Worm (Caenorhabditis elegans) whole organism, mixed stage, embryonic: ENCODE results near the gene F18A1.7.

Experiments used
- blmp-1 ChIP-seq: fragments of 150-350 bp; optimal IDR thresholded peaks from 2 replicates; lab custom pipeline; 2014; ENCODE audit warnings: missing biosample characterization, missing genetic modification characterization
- ceh-39 ChIP-seq: fragments of 150-350 bp; optimal IDR thresholded peaks from 2 replicates; lab custom pipeline; 2014; ENCODE audit warnings: missing biosample characterization, missing genetic modification characterization
- elt-1 ChIP-seq: sonication (generic microtip); optimal IDR thresholded peaks from 2 replicates; lab custom pipeline; 2017; ENCODE audit warnings: missing genetic modification characterization, mild to moderate bottlenecking, missing compliant biosample characterization, antibody characterized with exemption, moderate library complexity, borderline replicate concordance; ENCODE audit not compliant: insufficient read depth
- elt-3 ChIP-seq: fragments of 150-350 bp; optimal IDR thresholded peaks from 2 replicates; lab custom pipeline; 2014; ENCODE audit warnings: missing biosample characterization, missing genetic modification characterization
- nhr-12 ChIP-seq: fragments of 150-350 bp; optimal IDR thresholded peaks from 2 replicates; lab custom pipeline; 2014; ENCODE audit warnings: missing biosample characterization, missing genetic modification characterization
- nhr-237 ChIP-seq: fragments of 150-350 bp; optimal IDR thresholded peaks from 2 replicates; lab custom pipeline; 2014; ENCODE audit warnings: missing biosample characterization, missing genetic modification characterization
- snpc-4 ChIP-seq: fragments of 150-350 bp; optimal IDR thresholded peaks from 2 replicates; lab custom pipeline; 2014; ENCODE audit warnings: missing biosample characterization, missing genetic modification characterization
- unc-62 ChIP-seq: fragments of 150-350 bp; optimal IDR thresholded peaks from 2 replicates; lab custom pipeline; 2014; ENCODE audit warnings: missing biosample characterization, missing genetic modification reagents, missing genetic modification characterization
- zip-8 ChIP-seq: fragments of 150-350 bp; optimal IDR thresholded peaks from 2 replicates; lab custom pipeline; 2014; ENCODE audit warnings: missing biosample characterization, missing genetic modification characterization
- ztf-11 ChIP-seq: fragments of 150-350 bp; optimal IDR thresholded peaks from 2 replicates; lab custom pipeline; 2014; ENCODE audit warnings: missing biosample characterization, missing genetic modification characterization

DNA sequence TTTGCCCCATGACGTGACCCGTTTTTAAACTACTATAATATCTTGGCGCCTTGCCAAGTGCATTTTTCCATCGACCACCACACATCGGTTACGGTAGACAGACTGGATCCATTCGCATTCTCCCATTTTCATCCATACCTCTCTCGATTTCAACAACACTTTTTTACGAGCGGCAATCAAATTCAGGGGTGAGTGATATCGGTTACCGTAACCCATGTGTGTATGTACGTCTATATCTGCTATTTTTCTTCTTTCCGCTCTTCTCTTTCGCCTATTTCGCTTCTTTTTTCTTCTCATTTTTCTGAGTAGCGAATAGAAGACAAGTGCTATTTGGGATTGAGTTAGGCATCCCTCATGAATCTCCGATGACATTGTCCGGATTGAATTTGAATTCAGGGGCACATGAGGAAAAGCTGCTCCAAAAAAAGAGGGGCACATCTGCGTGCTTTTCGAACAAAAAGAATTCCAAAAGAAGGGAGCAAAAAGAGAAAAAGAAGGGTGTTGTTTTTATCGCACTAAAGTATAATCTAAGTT lies 31.8 kb downstream of the F18A1.7 start:
- TF ChIP-seq blmp-1 (tag; lab: Kevin White, UChicago): no peak
- no peak for TF ChIP-seq ztf-11 (tag; lab: Kevin White, UChicago)
- no peak for TF ChIP-seq zip-8
- no peak for TF ChIP-seq elt-3 (tag; lab: Kevin White, UChicago)
- no peak for TF ChIP-seq elt-1
- TF ChIP-seq nhr-237: no peak
- TF ChIP-seq nhr-12 (tag; lab: Kevin White, UChicago): no peak
- TF ChIP-seq unc-62 (GFP tag; lab: Kevin White, UChicago): no peak
- no peak for TF ChIP-seq ceh-39 (tag; lab: Kevin White, UChicago)
- no peak for TF ChIP-seq snpc-4 (tag; lab: Kevin White, UChicago)
